Worm (Caenorhabditis elegans) whole organism, L3 larva: ENCODE results near the gene T28F3.11.
A peak's percentile ranks its signal among the peaks of the same experiment; 100 is the strongest.

Source experiments
- ZK546.5 ChIP-seq: sonication (generic microtip); optimal IDR thresholded peaks from 2 replicates; lab custom pipeline; 2017; ENCODE audit warnings: missing biosample characterization, missing genetic modification characterization
- aly-2 ChIP-seq: fragments of 150-350 bp; optimal IDR thresholded peaks from 2 replicates; lab custom pipeline; 2014; ENCODE audit warnings: missing biosample characterization, missing genetic modification characterization
- ama-1 ChIP-seq: fragments of 150-350 bp; optimal IDR thresholded peaks from 2 replicates; lab custom pipeline; 2018
- ceh-16 ChIP-seq: sonication (generic microtip); optimal IDR thresholded peaks from 2 replicates; lab custom pipeline; 2017; ENCODE audit warnings: missing biosample characterization, missing genetic modification characterization
- ceh-28 ChIP-seq: fragments of 150-350 bp; optimal IDR thresholded peaks from 2 replicates; lab custom pipeline; 2014; ENCODE audit warnings: missing biosample characterization, missing genetic modification reagents, missing genetic modification characterization
- ceh-82 ChIP-seq: fragments of 150-350 bp; optimal IDR thresholded peaks from 2 replicates; lab custom pipeline; 2014; ENCODE audit warnings: missing biosample characterization, missing genetic modification characterization
- daf-12 ChIP-seq: fragments of 150-350 bp; optimal IDR thresholded peaks from 2 replicates; lab custom pipeline; 2014; ENCODE audit warnings: missing biosample characterization, missing genetic modification reagents, missing genetic modification characterization
- egl-27 ChIP-seq: sonication (generic microtip); optimal IDR thresholded peaks from 4 replicates; lab custom pipeline; 2017; ENCODE audit warnings: missing biosample characterization, missing genetic modification reagents, missing genetic modification characterization
- egl-5 ChIP-seq: fragments of 150-350 bp; optimal IDR thresholded peaks from 2 replicates; lab custom pipeline; 2017; ENCODE audit warnings: missing biosample characterization, missing genetic modification reagents, missing genetic modification characterization, inconsistent platforms
- elt-2 ChIP-seq: sonication (generic microtip); optimal IDR thresholded peaks from 2 replicates; lab custom pipeline; 2016; ENCODE audit warnings: missing genetic modification reagents, mild to moderate bottlenecking, missing genetic modification characterization, missing compliant biosample characterization
- fos-1 ChIP-seq: fragments of 150-350 bp; optimal IDR thresholded peaks from 2 replicates; lab custom pipeline; 2014; ENCODE audit warnings: missing biosample characterization, missing genetic modification characterization
- jun-1 ChIP-seq: fragments of 150-350 bp; optimal IDR thresholded peaks from 2 replicates; lab custom pipeline; 2014; ENCODE audit warnings: missing biosample characterization, missing genetic modification reagents, missing genetic modification characterization
- lin-15B ChIP-seq: fragments of 150-350 bp; optimal IDR thresholded peaks from 2 replicates; lab custom pipeline; 2014; ENCODE audit warnings: missing biosample characterization, missing genetic modification characterization
- lin-39 ChIP-seq: fragments of 150-350 bp; optimal IDR thresholded peaks from 2 replicates; lab custom pipeline; 2018; ENCODE audit warnings: missing biosample characterization, missing genetic modification reagents, missing genetic modification characterization
- lsy-12 ChIP-seq: sonication (generic microtip); optimal IDR thresholded peaks from 2 replicates; lab custom pipeline; 2016; ENCODE audit warnings: mild to moderate bottlenecking, missing genetic modification characterization, missing compliant biosample characterization
- mml-1 ChIP-seq: fragments of 150-350 bp; sonication (generic microtip); optimal IDR thresholded peaks from 3 replicates; lab custom pipeline; 2014; ENCODE audit warnings: missing biosample characterization, missing genetic modification characterization
- nfya-1 ChIP-seq: sonication (generic microtip); optimal IDR thresholded peaks from 2 replicates; lab custom pipeline; 2017; ENCODE audit warnings: missing genetic modification characterization, mild to moderate bottlenecking, missing compliant biosample characterization, antibody characterized with exemption, moderate library complexity; ENCODE audit not compliant: insufficient read depth
- nhr-23 ChIP-seq: fragments of 150-350 bp; optimal IDR thresholded peaks from 2 replicates; lab custom pipeline; 2014; ENCODE audit warnings: missing biosample characterization, missing genetic modification reagents, missing genetic modification characterization
- nhr-237 ChIP-seq: fragments of 150-350 bp; optimal IDR thresholded peaks from 2 replicates; lab custom pipeline; 2014; ENCODE audit warnings: missing biosample characterization, missing genetic modification characterization
- nhr-25 ChIP-seq: sonication (generic microtip); optimal IDR thresholded peaks from 2 replicates; lab custom pipeline; 2017; ENCODE audit warnings: missing biosample characterization, missing genetic modification characterization
- nhr-43 ChIP-seq: sonication (generic microtip); optimal IDR thresholded peaks from 2 replicates; lab custom pipeline; 2016; ENCODE audit warnings: mild to moderate bottlenecking, missing genetic modification characterization, missing compliant biosample characterization; ENCODE audit not compliant: poor library complexity, severe bottlenecking
- nhr-77 ChIP-seq: fragments of 150-350 bp; optimal IDR thresholded peaks from 2 replicates; lab custom pipeline; 2014; ENCODE audit warnings: missing biosample characterization, missing genetic modification characterization
- pha-4 ChIP-seq: fragments of 150-350 bp; optimal IDR thresholded peaks from 2 replicates; lab custom pipeline; 2014; ENCODE audit warnings: missing biosample characterization, missing genetic modification reagents, missing genetic modification characterization
- pqm-1 ChIP-seq: fragments of 150-350 bp; optimal IDR thresholded peaks from 2 replicates; lab custom pipeline; 2017; ENCODE audit warnings: missing biosample characterization, missing genetic modification characterization, inconsistent platforms
- sea-2 ChIP-seq: fragments of 150-350 bp; sonication (generic microtip); optimal IDR thresholded peaks from 4 replicates; lab custom pipeline; 2014; ENCODE audit warnings: missing biosample characterization, missing genetic modification reagents, missing genetic modification characterization
- snpc-4 ChIP-seq: fragments of 150-350 bp; optimal IDR thresholded peaks from 2 replicates; lab custom pipeline; 2014; ENCODE audit warnings: missing biosample characterization, missing genetic modification characterization
- tbx-2 ChIP-seq: sonication (generic microtip); optimal IDR thresholded peaks from 2 replicates; lab custom pipeline; 2016; ENCODE audit warnings: mild to moderate bottlenecking, missing genetic modification characterization, missing compliant biosample characterization
- unc-39 ChIP-seq: sonication (generic microtip); optimal IDR thresholded peaks from 4 replicates; lab custom pipeline; 2017; ENCODE audit warnings: missing biosample characterization, missing genetic modification characterization
- unc-62 ChIP-seq: fragments of 150-350 bp; sonication (generic microtip); optimal IDR thresholded peaks from 4 replicates; lab custom pipeline; 2014; ENCODE audit warnings: missing biosample characterization, missing genetic modification reagents, missing genetic modification characterization
- zag-1 ChIP-seq: fragments of 150-350 bp; optimal IDR thresholded peaks from 2 replicates; lab custom pipeline; 2014; ENCODE audit warnings: missing biosample characterization, missing genetic modification characterization
- ztf-11 ChIP-seq: fragments of 150-350 bp; optimal IDR thresholded peaks from 2 replicates; lab custom pipeline; 2014; ENCODE audit warnings: missing biosample characterization, missing genetic modification characterization
- ztf-4 ChIP-seq: fragments of 150-350 bp; optimal IDR thresholded peaks from 2 replicates; lab custom pipeline; 2014; ENCODE audit warnings: missing biosample characterization, missing genetic modification characterization

The T28F3.11 gene

DNA sequence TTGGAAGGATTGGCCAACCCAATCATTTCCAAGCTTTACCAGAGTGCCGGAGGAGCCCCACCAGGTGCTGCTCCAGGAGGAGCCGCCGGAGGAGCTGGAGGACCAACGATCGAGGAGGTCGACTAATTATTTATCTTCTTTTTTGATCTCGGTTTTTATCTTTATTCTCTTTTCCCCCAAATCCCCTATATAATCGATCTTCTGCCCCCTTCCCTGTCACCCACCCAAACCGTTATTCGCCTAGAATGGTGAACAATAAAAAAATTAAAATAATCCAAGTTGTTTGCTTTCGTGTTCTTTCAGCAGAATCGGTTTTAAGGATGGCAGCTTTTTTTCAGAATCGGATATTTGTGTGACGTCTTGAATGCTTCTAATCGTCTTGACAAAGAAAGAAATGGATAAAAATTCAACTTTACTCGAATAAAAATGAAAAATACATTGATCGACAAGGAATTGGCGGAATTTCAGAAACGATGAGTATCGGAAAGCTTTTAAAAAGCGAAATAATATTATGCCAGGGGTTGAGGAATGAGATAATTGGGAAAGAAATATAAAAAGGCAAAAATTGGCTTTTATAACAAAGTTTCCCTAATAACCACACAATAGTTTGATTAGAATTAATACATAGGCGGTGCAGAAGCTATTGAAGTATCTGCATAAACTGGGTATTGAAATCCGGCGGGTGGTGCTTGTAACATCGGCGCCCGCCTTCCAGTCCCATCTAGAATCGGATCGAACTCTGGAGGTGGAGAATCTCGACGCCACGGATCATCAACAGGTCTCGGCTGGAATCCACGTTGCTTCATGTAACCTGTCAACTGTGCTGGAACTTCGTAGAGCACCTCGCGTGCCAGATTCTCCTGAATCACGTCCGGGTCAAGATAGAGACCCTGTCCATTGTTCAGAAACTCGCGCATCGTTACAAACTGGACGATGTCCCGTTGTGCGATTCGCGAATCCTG is 10.1 kb downstream of the T28F3.11 start:
- TF ChIP-seq pqm-1 (tag; lab: Kevin White, UChicago) (no peak), zag-1 (tag; lab: Kevin White, UChicago) (no peak), fos-1 (peak; percentile 77), ztf-11 (tag; lab: Kevin White, UChicago) (no peak), nfya-1 (peak; percentile 64), daf-12 (tag; lab: Kevin White, UChicago) (no peak), snpc-4 (peak; percentile 49), ama-1 (lab: Kevin White, UChicago) (peak; percentile 99), nhr-25 (tag; lab: Kevin White, UChicago) (peak; percentile 76), tbx-2 (peak; percentile 84), unc-39 (tag; lab: Kevin White, UChicago) (no peak), lsy-12 (tag; lab: Kevin White, UChicago) (peak; percentile 75), unc-62 (GFP tag; lab: Kevin White, UChicago) (peak; percentile 51), lin-15B (tag; lab: Kevin White, UChicago) (no peak), aly-2 (peak; percentile 87), egl-5 (tag; lab: Kevin White, UChicago) (no peak), jun-1 (peak; percentile 65), nhr-77 (tag; lab: Kevin White, UChicago) (no peak), ceh-16 (tag; lab: Kevin White, UChicago) (no peak), ceh-28 (peak; percentile 30), pha-4 (tag; lab: Kevin White, UChicago) (peak; percentile 88), ztf-4 (tag; lab: Kevin White, UChicago) (peak; percentile 87), egl-27 (no peak), elt-2 (peak; percentile 62), nhr-43 (tag; lab: Kevin White, UChicago) (peak; percentile 61), sea-2 (GFP tag; lab: Kevin White, UChicago) (no peak), ZK546.5 (tag; lab: Kevin White, UChicago) (no peak), nhr-23 (tag; lab: Kevin White, UChicago) (peak; percentile 42)

DNA sequence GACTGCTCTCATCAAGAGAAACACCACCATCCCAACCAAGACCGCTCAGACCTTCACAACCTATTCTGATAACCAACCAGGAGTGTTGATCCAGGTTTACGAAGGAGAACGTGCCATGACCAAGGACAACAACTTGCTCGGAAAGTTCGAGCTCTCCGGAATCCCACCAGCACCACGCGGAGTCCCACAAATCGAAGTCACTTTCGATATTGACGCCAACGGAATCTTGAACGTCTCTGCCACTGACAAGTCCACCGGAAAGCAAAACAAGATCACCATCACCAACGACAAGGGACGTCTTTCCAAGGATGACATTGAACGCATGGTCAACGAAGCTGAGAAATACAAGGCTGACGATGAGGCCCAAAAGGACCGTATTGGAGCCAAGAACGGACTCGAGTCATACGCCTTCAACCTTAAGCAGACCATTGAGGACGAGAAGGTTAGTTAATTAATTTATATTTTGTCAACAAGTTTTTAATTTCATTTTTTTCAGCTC is 11.0 kb downstream of the T28F3.11 start:
- TF ChIP-seq ama-1 (lab: Kevin White, UChicago) (peak; percentile 95), nhr-25 (tag; lab: Kevin White, UChicago) (peak; percentile 58), nfya-1 (peak; percentile 1), nhr-77 (tag; lab: Kevin White, UChicago) (no peak)
- TF ChIP-seq, all 47 proteins: peak for 3

DNA sequence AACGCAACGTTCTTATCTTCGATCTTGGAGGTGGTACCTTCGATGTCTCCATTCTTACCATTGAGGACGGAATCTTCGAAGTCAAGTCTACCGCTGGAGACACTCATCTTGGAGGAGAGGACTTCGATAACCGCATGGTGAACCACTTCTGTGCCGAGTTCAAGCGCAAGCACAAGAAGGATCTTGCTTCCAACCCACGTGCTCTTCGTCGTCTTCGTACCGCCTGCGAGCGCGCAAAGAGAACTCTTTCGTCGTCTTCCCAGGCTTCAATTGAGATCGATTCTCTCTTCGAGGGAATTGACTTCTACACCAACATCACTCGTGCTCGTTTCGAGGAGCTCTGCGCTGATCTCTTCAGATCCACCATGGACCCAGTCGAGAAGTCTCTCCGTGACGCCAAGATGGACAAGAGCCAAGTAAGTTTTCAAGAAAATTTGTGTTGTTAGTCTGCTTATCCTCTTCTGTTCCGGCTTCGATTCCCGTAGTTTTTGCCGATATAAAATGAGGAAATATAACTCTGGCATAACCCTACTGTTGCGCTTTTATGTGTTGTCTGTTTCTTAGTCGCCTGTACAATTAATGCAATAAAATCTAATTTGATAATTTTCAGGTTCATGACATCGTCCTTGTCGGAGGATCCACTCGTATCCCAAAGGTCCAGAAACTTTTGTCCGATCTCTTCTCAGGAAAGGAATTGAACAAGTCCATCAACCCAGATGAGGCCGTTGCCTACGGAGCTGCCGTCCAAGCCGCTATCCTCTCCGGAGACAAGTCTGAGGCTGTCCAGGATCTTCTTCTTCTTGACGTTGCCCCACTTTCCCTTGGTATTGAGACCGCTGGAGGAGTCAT is 11.7 kb downstream of the T28F3.11 start:
- TF ChIP-seq pha-4 (tag; lab: Kevin White, UChicago), result no peak
- peak; percentile 26 for TF ChIP-seq ama-1 (lab: Kevin White, UChicago)
- TF ChIP-seq snpc-4, result peak; percentile 8
- peak; percentile 45 for TF ChIP-seq nhr-25 (tag; lab: Kevin White, UChicago)
- TF ChIP-seq ceh-82 (tag; lab: Kevin White, UChicago), result no peak
- peak; percentile 30 for TF ChIP-seq ceh-16 (tag; lab: Kevin White, UChicago)

DNA sequence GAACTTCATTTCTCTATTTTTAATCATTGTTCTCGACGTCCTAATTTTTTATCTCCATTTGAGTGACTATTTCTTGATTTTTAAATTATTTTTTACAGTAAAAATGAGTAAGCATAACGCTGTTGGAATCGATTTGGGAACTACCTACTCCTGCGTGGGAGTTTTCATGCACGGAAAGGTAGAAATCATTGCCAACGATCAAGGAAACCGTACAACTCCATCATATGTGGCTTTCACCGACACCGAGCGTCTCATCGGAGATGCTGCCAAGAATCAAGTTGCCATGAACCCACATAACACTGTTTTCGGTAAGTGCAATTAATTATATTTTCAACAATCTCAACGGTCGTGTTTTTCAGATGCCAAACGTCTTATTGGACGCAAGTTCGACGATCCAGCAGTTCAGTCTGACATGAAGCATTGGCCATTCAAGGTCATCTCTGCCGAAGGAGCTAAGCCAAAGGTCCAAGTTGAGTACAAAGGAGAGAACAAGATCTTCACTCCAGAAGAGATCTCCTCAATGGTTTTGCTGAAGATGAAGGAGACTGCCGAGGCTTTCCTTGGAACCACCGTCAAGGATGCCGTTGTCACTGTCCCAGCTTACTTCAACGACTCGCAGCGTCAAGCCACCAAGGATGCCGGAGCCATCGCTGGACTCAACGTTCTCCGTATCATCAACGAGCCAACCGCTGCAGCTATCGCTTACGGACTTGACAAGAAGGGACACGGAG is 12.5 kb downstream of the T28F3.11 start, which contains the start of gene hsp-1:
Gene hsp-1 (plus strand): TSS at position 99 of the 731 bp plus-strand sequence.
- TF ChIP-seq lin-39 (peak; percentile 12), mml-1 (tag; lab: Kevin White, UChicago) (no peak), ama-1 (lab: Kevin White, UChicago) (peak; percentile 88), nhr-237 (tag; lab: Kevin White, UChicago) (no peak)
- TF ChIP-seq, all 47 proteins: peak for 2
